Worm (Caenorhabditis elegans) whole organism, young adult: Measurements from ENCODE around the gene Y45F3A.5.

Source experiments
- C17E4.6 ChIP-seq: fragments of 200-800 bp; sonication (Bioruptor generic); IDR thresholded peaks from 2 replicates; pipeline ENCODE4 v1.3.6; 2022; ENCODE audit warnings: missing genetic modification reagents, missing genetic modification characterization, missing compliant biosample characterization
- F10E7.11 ChIP-seq: sonication (generic microtip); optimal IDR thresholded peaks from 2 replicates; lab custom pipeline; 2017; ENCODE audit warnings: mild to moderate bottlenecking, missing genetic modification characterization, moderate library complexity, missing compliant biosample characterization
- F33H1.4 ChIP-seq: fragments of 200-800 bp; sonication (Bioruptor generic); IDR thresholded peaks from 2 replicates; pipeline ENCODE4 v1.3.6; 2022; ENCODE audit warnings: missing genetic modification reagents, missing genetic modification characterization, missing compliant biosample characterization
- F39B2.1 ChIP-seq: fragments of 200-800 bp; sonication (Bioruptor generic); IDR thresholded peaks from 2 replicates; pipeline ENCODE4 v1.3.6; 2022; ENCODE audit warnings: missing genetic modification reagents, missing genetic modification characterization, missing compliant biosample characterization
- F49E8.2 ChIP-seq: sonication (generic microtip); optimal IDR thresholded peaks from 3 replicates; lab custom pipeline; 2017; ENCODE audit warnings: missing genetic modification characterization, mild to moderate bottlenecking, missing compliant biosample characterization, antibody characterized with exemption, moderate library complexity; ENCODE audit not compliant: insufficient read depth
- F57A8.1 ChIP-seq: fragments of 200-800 bp; sonication (Bioruptor generic); optimal IDR thresholded peaks from 2 replicates; lab custom pipeline; 2018; ENCODE audit warnings: mild to moderate bottlenecking, missing genetic modification characterization, moderate library complexity, missing compliant biosample characterization
- K12H6.12 ChIP-seq: fragments of 200-800 bp; sonication (Bioruptor generic); optimal IDR thresholded peaks from 2 replicates; lab custom pipeline; 2018; ENCODE audit warnings: mild to moderate bottlenecking, missing genetic modification characterization, missing compliant biosample characterization
- T26A5.8 ChIP-seq: sonication (generic microtip); optimal IDR thresholded peaks from 2 replicates; lab custom pipeline; 2016; ENCODE audit warnings: missing genetic modification characterization, missing compliant biosample characterization
- Y53G8AR.9 ChIP-seq: fragments of 200-800 bp; sonication (Bioruptor generic); conservative IDR thresholded peaks from 2 replicates; pipeline ENCODE4 v1.3.6; 2022; ENCODE audit warnings: missing genetic modification reagents, missing genetic modification characterization, missing compliant biosample characterization
- Y67H2A.10 ChIP-seq: fragments of 200-800 bp; sonication (Bioruptor generic); conservative IDR thresholded peaks from 2 replicates; pipeline ENCODE4 v1.3.6; 2022; ENCODE audit warnings: missing genetic modification reagents, missing genetic modification characterization, missing compliant biosample characterization
- ama-1 ChIP-seq, 3 experiments: fragments of 150-350 bp in 1 of 3; sonication (generic microtip) in 2 of 3; optimal IDR thresholded peaks; 2 replicates each; lab custom pipeline; 2014 to 2018; ENCODE audit warnings: missing biosample characterization in 2 of 3, missing genetic modification characterization in 2 of 3, missing genetic modification reagents in 2 of 3
- bed-1 ChIP-seq: fragments of 200-800 bp; sonication (Bioruptor generic); IDR thresholded peaks from 2 replicates; pipeline ENCODE4 v1.3.6; 2022; ENCODE audit warnings: missing genetic modification reagents, missing genetic modification characterization, missing compliant biosample characterization
- bed-2 ChIP-seq: fragments of 200-800 bp; sonication (Bioruptor generic); IDR thresholded peaks from 2 replicates; pipeline ENCODE4 v1.3.6; 2022; ENCODE audit warnings: missing genetic modification reagents, missing genetic modification characterization, missing compliant biosample characterization
- cebp-1 ChIP-seq, 2 experiments: fragments of 200-800 bp in 1 of 2; sonication (Bioruptor generic) in 1 of 2; sonication (generic microtip) in 1 of 2; IDR thresholded peaks in 1 of 2; optimal IDR thresholded peaks in 1 of 2; 2 replicates each; pipeline versions ENCODE4 v1.3.6 to Lab custom; 2017 to 2022; ENCODE audit warnings: missing compliant biosample characterization in 2 of 2, missing genetic modification characterization in 2 of 2, mild to moderate bottlenecking in 1 of 2, missing genetic modification reagents in 1 of 2, moderate library complexity in 1 of 2
- ceh-27 ChIP-seq: fragments of 200-800 bp; sonication (Bioruptor generic); optimal IDR thresholded peaks from 2 replicates; lab custom pipeline; 2018; ENCODE audit warnings: mild to moderate bottlenecking, missing genetic modification characterization, moderate library complexity, missing compliant biosample characterization
- ceh-40 ChIP-seq: fragments of 200-800 bp; sonication (Bioruptor generic); IDR thresholded peaks from 2 replicates; pipeline ENCODE4 v1.3.6; 2022; ENCODE audit warnings: missing genetic modification characterization, missing compliant biosample characterization
- dpff-1 ChIP-seq: sonication (generic microtip); optimal IDR thresholded peaks from 2 replicates; lab custom pipeline; 2017; ENCODE audit warnings: mild to moderate bottlenecking, missing genetic modification characterization, missing compliant biosample characterization
- dpl-1 ChIP-seq: fragments of 150-350 bp; optimal IDR thresholded peaks from 2 replicates; lab custom pipeline; 2014; ENCODE audit warnings: missing biosample characterization, missing genetic modification reagents, missing genetic modification characterization
- egl-18 ChIP-seq: fragments of 200-800 bp; sonication (Bioruptor generic); IDR thresholded peaks from 2 replicates; pipeline ENCODE4 v1.3.6; 2022; ENCODE audit warnings: missing genetic modification reagents, missing genetic modification characterization, missing compliant biosample characterization
- egrh-3 ChIP-seq: fragments of 200-800 bp; sonication (Bioruptor generic); IDR thresholded peaks from 2 replicates; pipeline ENCODE4 v1.3.6; 2022; ENCODE audit warnings: missing genetic modification reagents, missing genetic modification characterization, missing compliant biosample characterization
- ekl-4 ChIP-seq: fragments of 200-800 bp; sonication (Bioruptor generic); IDR thresholded peaks from 2 replicates; pipeline ENCODE4 v1.3.6; 2022; ENCODE audit warnings: missing genetic modification reagents, missing genetic modification characterization, missing compliant biosample characterization
- ets-4 ChIP-seq: fragments of 200-800 bp; sonication (Bioruptor generic); optimal IDR thresholded peaks from 2 replicates; lab custom pipeline; 2018; ENCODE audit warnings: mild to moderate bottlenecking, missing genetic modification characterization, missing compliant biosample characterization
- hlh-12 ChIP-seq: sonication (generic microtip); optimal IDR thresholded peaks from 2 replicates; lab custom pipeline; 2016; ENCODE audit warnings: missing genetic modification characterization, missing compliant biosample characterization
- hmg-1.2 ChIP-seq: fragments of 200-800 bp; sonication (Bioruptor generic); IDR thresholded peaks from 2 replicates; pipeline ENCODE4 v1.3.6; 2022; ENCODE audit warnings: missing genetic modification reagents, missing genetic modification characterization, missing compliant biosample characterization
- hrde-1 ChIP-seq: sonication (generic microtip); optimal IDR thresholded peaks from 2 replicates; lab custom pipeline; 2016; ENCODE audit warnings: missing genetic modification characterization, mild to moderate bottlenecking, missing compliant biosample characterization, moderate library complexity, missing genotype, missing genetic modification reagents, borderline replicate concordance
- hsf-1 ChIP-seq: fragments of 200-800 bp; sonication (Bioruptor generic); IDR thresholded peaks from 2 replicates; pipeline ENCODE4 v1.3.6; 2022; ENCODE audit warnings: missing genetic modification reagents, missing genetic modification characterization, missing compliant biosample characterization
- lin-35 ChIP-seq, 3 experiments: fragments of 150-350 bp in 2 of 3; sonication (generic microtip) in 1 of 3; optimal IDR thresholded peaks; 2 replicates each; lab custom pipeline; 2014 to 2018; ENCODE audit warnings: missing biosample characterization in 3 of 3, missing genetic modification characterization in 3 of 3, missing genetic modification reagents in 3 of 3
- lsl-1 ChIP-seq: fragments of 200-800 bp; sonication (Bioruptor generic); optimal IDR thresholded peaks from 2 replicates; lab custom pipeline; 2018; ENCODE audit warnings: mild to moderate bottlenecking, missing genetic modification characterization, moderate library complexity, missing compliant biosample characterization
- mcd-1 ChIP-seq: fragments of 200-800 bp; sonication (Bioruptor generic); IDR thresholded peaks from 2 replicates; pipeline ENCODE4 v1.3.6; 2022; ENCODE audit warnings: missing genetic modification reagents, missing genetic modification characterization, missing compliant biosample characterization
- nfya-1 ChIP-seq: sonication (generic microtip); optimal IDR thresholded peaks from 2 replicates; lab custom pipeline; 2017; ENCODE audit warnings: antibody characterized with exemption, missing compliant biosample characterization, missing genetic modification characterization, borderline replicate concordance; ENCODE audit not compliant: insufficient read depth
- nfyb-1 ChIP-seq: fragments of 200-800 bp; sonication (Bioruptor generic); IDR thresholded peaks from 2 replicates; pipeline ENCODE4 v1.3.6; 2022; ENCODE audit warnings: missing genetic modification reagents, missing genetic modification characterization, missing compliant biosample characterization
- nhr-120 ChIP-seq: fragments of 200-800 bp; sonication (Bioruptor generic); IDR thresholded peaks from 2 replicates; pipeline ENCODE4 v1.3.6; 2022; ENCODE audit warnings: missing genetic modification characterization, missing compliant biosample characterization
- nhr-179 ChIP-seq: sonication (generic microtip); optimal IDR thresholded peaks from 2 replicates; lab custom pipeline; 2016; ENCODE audit warnings: mild to moderate bottlenecking, missing genetic modification characterization, missing compliant biosample characterization
- nhr-90 ChIP-seq: sonication (generic microtip); optimal IDR thresholded peaks from 2 replicates; lab custom pipeline; 2016; ENCODE audit warnings: missing genotype, mild to moderate bottlenecking, missing genetic modification characterization, missing compliant biosample characterization
- rcor-1 ChIP-seq: fragments of 200-800 bp; sonication (Bioruptor generic); IDR thresholded peaks from 2 replicates; pipeline ENCODE4 v1.3.6; 2022; ENCODE audit warnings: missing genetic modification reagents, missing genetic modification characterization, missing compliant biosample characterization
- rec-8 ChIP-seq, 2 experiments: sonication (generic microtip); optimal IDR thresholded peaks; 2 replicates each; lab custom pipeline; 2016; ENCODE audit warnings: mild to moderate bottlenecking in 2 of 2, missing genetic modification characterization in 2 of 2, missing genetic modification reagents in 2 of 2, missing genotype in 2 of 2, missing biosample characterization in 1 of 2, missing compliant biosample characterization in 1 of 2, moderate library complexity in 1 of 2
- repo-1 ChIP-seq: sonication (generic microtip); optimal IDR thresholded peaks from 2 replicates; lab custom pipeline; 2017; ENCODE audit warnings: mild to moderate bottlenecking, missing genetic modification characterization, missing compliant biosample characterization
- snpc-1.3 ChIP-seq: sonication (generic microtip); optimal IDR thresholded peaks from 2 replicates; lab custom pipeline; 2017; ENCODE audit warnings: missing genetic modification characterization, mild to moderate bottlenecking, missing compliant biosample characterization, antibody characterized with exemption, moderate library complexity, missing genotype, missing genetic modification reagents; ENCODE audit not compliant: insufficient read depth
- snpc-3.4 ChIP-seq: sonication (generic microtip); optimal IDR thresholded peaks from 2 replicates; lab custom pipeline; 2017; ENCODE audit warnings: missing genetic modification characterization, mild to moderate bottlenecking, missing compliant biosample characterization, antibody characterized with exemption, moderate library complexity, missing genotype, missing genetic modification reagents
- tbp1 ChIP-seq: fragments of 200-800 bp; sonication (Bioruptor generic); optimal IDR thresholded peaks from 2 replicates; lab custom pipeline; 2018; ENCODE audit warnings: mild to moderate bottlenecking, missing genetic modification characterization, missing compliant biosample characterization
- tbx-9 ChIP-seq: sonication (generic microtip); optimal IDR thresholded peaks from 2 replicates; lab custom pipeline; 2016; ENCODE audit warnings: borderline replicate concordance, missing genetic modification characterization, inconsistent platforms, missing compliant biosample characterization
- unc-62 ChIP-seq: fragments of 150-350 bp; optimal IDR thresholded peaks from 2 replicates; lab custom pipeline; 2014; ENCODE audit warnings: missing biosample characterization, missing genetic modification reagents, missing genetic modification characterization
- xnd-1 ChIP-seq: sonication (generic microtip); optimal IDR thresholded peaks from 2 replicates; lab custom pipeline; 2016; ENCODE audit warnings: missing genotype, missing genetic modification reagents, missing genetic modification characterization, missing compliant biosample characterization
- ztf-25 ChIP-seq: fragments of 200-800 bp; sonication (Bioruptor generic); IDR thresholded peaks from 2 replicates; pipeline ENCODE4 v1.3.6; 2022; ENCODE audit warnings: missing genetic modification reagents, missing genetic modification characterization, missing compliant biosample characterization
- ztf-3 ChIP-seq: fragments of 200-800 bp; sonication (Bioruptor generic); optimal IDR thresholded peaks from 2 replicates; lab custom pipeline; 2018; ENCODE audit warnings: mild to moderate bottlenecking, missing genetic modification characterization, missing compliant biosample characterization
- ztf-6 ChIP-seq: fragments of 200-800 bp; sonication (Bioruptor generic); IDR thresholded peaks from 2 replicates; pipeline ENCODE4 v1.3.6; 2022; ENCODE audit warnings: missing genetic modification reagents, missing genetic modification characterization, missing compliant biosample characterization

The Y45F3A.5 gene

ce11 chrIII:10621208-10621607 is 35.1 kb upstream of the Y45F3A.5 start, which contains the start of the genes lron-10 and hpr-9 (continued):
- TF ChIP-seq F33H1.4 (GFP tag; lab: Robert Waterston, UW), result peak; percentile 67
- no peak for TF ChIP-seq nhr-179
- no peak for TF ChIP-seq ztf-3 (GFP tag; lab: Kevin White, UChicago)
- no peak for TF ChIP-seq ets-4
- TF ChIP-seq ztf-6 (GFP tag; lab: Robert Waterston, UW), result 0 out of 2 replicates have a peak, but pooled peaks have one; percentile 27
- TF ChIP-seq unc-62 (GFP tag; lab: Kevin White, UChicago), result no peak
- TF ChIP-seq K12H6.12 (tag; lab: Kevin White, UChicago), result peak; percentile 71
- TF ChIP-seq ceh-27 (GFP tag; lab: Kevin White, UChicago), result peak; percentile 77
- peak; percentile 54 for TF ChIP-seq tbp1 (GFP tag; lab: Kevin White, UChicago)
- TF ChIP-seq lin-35 (GFP tag; optimal IDR thresholded peaks at IDR 0.05; lab: Kevin White, UChicago), result peak in 1 of 3 experiments; percentile 73
- no peak for TF ChIP-seq hlh-12 (tag; lab: Kevin White, UChicago)
- TF ChIP-seq ama-1 (optimal IDR thresholded peaks at IDR 0.05; lab: Kevin White, UChicago), result no peak
- no peak for TF ChIP-seq ama-1 (GFP tag; optimal IDR thresholded peaks at IDR 0.05; lab: Kevin White, UChicago)
- TF ChIP-seq snpc-3.4, result peak; percentile 40
- TF ChIP-seq egl-18 (GFP tag; lab: Robert Waterston, UW), result 0 out of 2 replicates have a peak, but pooled peaks have one; percentile 23
- peak; percentile 73; the same call in 1 of the 2 replicates for TF ChIP-seq Y53G8AR.9
- no peak for TF ChIP-seq F49E8.2
- TF ChIP-seq repo-1 (tag; lab: Kevin White, UChicago), result peak; percentile 23
- TF ChIP-seq T26A5.8 (tag; lab: Kevin White, UChicago), result no peak
- TF ChIP-seq dpl-1 (GFP tag; lab: Kevin White, UChicago), result peak; percentile 17
- TF ChIP-seq lsl-1 (GFP tag; lab: Kevin White, UChicago), result peak; percentile 53
- no peak for TF ChIP-seq F10E7.11 (tag; lab: Kevin White, UChicago)
- TF ChIP-seq hmg-1.2, result 0 out of 2 replicates have a peak, but pooled peaks have one; percentile 30
- TF ChIP-seq bed-1 (GFP tag; lab: Robert Waterston, UW), result peak; percentile 86; the same call in 1 of the 2 replicates
- TF ChIP-seq dpff-1 (tag; lab: Kevin White, UChicago), result no peak
- TF ChIP-seq Y67H2A.10 (GFP tag; lab: Robert Waterston, UW), result no peak
- TF ChIP-seq nfya-1, result no peak
- TF ChIP-seq rec-8 (tag; optimal IDR thresholded peaks at IDR 0.05; lab: Kevin White, UChicago), result peak; percentile 42 to 78
- TF ChIP-seq egrh-3, result no peak; the same call in 1 of the 2 replicates
- TF ChIP-seq hsf-1 (GFP tag; lab: Robert Waterston, UW), result no peak
- TF ChIP-seq nhr-90 (tag; lab: Kevin White, UChicago), result no peak
- no peak for TF ChIP-seq nhr-120 (GFP tag; lab: Robert Waterston, UW)
- peak; percentile 82; the same call in 1 of the 2 replicates for TF ChIP-seq bed-2 (GFP tag; lab: Robert Waterston, UW)
- TF ChIP-seq F57A8.1 (GFP tag; lab: Kevin White, UChicago), result no peak
- peak; percentile 25 for TF ChIP-seq xnd-1
- no peak; the same call in 1 of the 2 replicates for TF ChIP-seq ekl-4 (GFP tag; lab: Robert Waterston, UW)
- TF ChIP-seq hrde-1 (tag; lab: Kevin White, UChicago), result peak; percentile 14
- peak; percentile 82 for TF ChIP-seq mcd-1 (GFP tag; lab: Robert Waterston, UW)
- no peak for TF ChIP-seq tbx-9
- 0 out of 2 replicates have a peak, but pooled peaks have one; percentile 64 for TF ChIP-seq C17E4.6 (GFP tag; lab: Robert Waterston, UW)
- no peak for TF ChIP-seq cebp-1 (GFP tag; IDR thresholded peaks at IDR 0.05; lab: Robert Waterston, UW)
- TF ChIP-seq cebp-1 (tag; optimal IDR thresholded peaks at IDR 0.05; lab: Kevin White, UChicago), result peak; percentile 63
- TF ChIP-seq ceh-40 (GFP tag; lab: Robert Waterston, UW), result no peak
- TF ChIP-seq rcor-1 (GFP tag; lab: Robert Waterston, UW), result peak; percentile 76
- no peak for TF ChIP-seq ztf-25
- peak; percentile 58 for TF ChIP-seq nfyb-1 (GFP tag; lab: Robert Waterston, UW)
- TF ChIP-seq snpc-1.3, result peak; percentile 44
- TF ChIP-seq F39B2.1 (GFP tag; lab: Robert Waterston, UW), result no peak
